Fruit fly (Drosophila melanogaster) whole organism, embryonic: Measurements from ENCODE around the gene CG10324.

Source experiments
- ATbp ChIP-seq: fragments of 200-800 bp; sonication (Bioruptor generic); optimal IDR thresholded peaks from 2 replicates; lab custom pipeline; 2017; ENCODE audit warnings: missing biosample characterization, mild to moderate bottlenecking, missing genetic modification characterization, missing genetic modification reagents
- Aef1 ChIP-seq: fragments of 200-800 bp; sonication (Bioruptor generic); IDR thresholded peaks from 3 replicates; pipeline ENCODE4 v1.3.6; 2022; ENCODE audit warnings: missing biosample characterization, missing genetic modification characterization
- Atf3 ChIP-seq: fragments of 200-800 bp; sonication (Bioruptor generic); optimal IDR thresholded peaks from 3 replicates; lab custom pipeline; 2016; ENCODE audit warnings: missing biosample characterization, missing genetic modification characterization
- BEAF-32 ChIP-seq: fragments of 200-800 bp; sonication (Bioruptor generic); optimal IDR thresholded peaks from 3 replicates; lab custom pipeline; 2017; ENCODE audit warnings: missing biosample characterization, missing genetic modification characterization, mild to moderate bottlenecking, moderate library complexity, missing genetic modification reagents
- CG10209 ChIP-seq: fragments of 200-800 bp; sonication (Bioruptor generic); optimal IDR thresholded peaks from 3 replicates; lab custom pipeline; 2017; ENCODE audit warnings: missing biosample characterization, mild to moderate bottlenecking, missing genetic modification characterization, missing genetic modification reagents
- CG11696 ChIP-seq: fragments of 200-800 bp; sonication (Bioruptor generic); IDR thresholded peaks from 2 replicates; pipeline ENCODE4 v1.3.6; 2022; ENCODE audit warnings: missing biosample characterization, missing genetic modification characterization
- CG12104 ChIP-seq: fragments of 200-800 bp; sonication (Bioruptor generic); optimal IDR thresholded peaks from 3 replicates; lab custom pipeline; 2016; ENCODE audit warnings: missing biosample characterization, missing genetic modification characterization
- CG12744 ChIP-seq: fragments of 200-800 bp; sonication (Bioruptor generic); optimal IDR thresholded peaks from 2 replicates; lab custom pipeline; 2016; ENCODE audit warnings: missing biosample characterization, missing genetic modification characterization
- CG14710 ChIP-seq: fragments of 200-800 bp; sonication (Bioruptor generic); optimal IDR thresholded peaks from 3 replicates; lab custom pipeline; 2019; ENCODE audit warnings: missing biosample characterization, mild to moderate bottlenecking, missing genetic modification characterization, moderate library complexity
- CG15601 ChIP-seq: fragments of 200-800 bp; sonication (Bioruptor generic); optimal IDR thresholded peaks from 3 replicates; lab custom pipeline; 2019; ENCODE audit warnings: missing biosample characterization, mild to moderate bottlenecking, missing genetic modification characterization, moderate library complexity
- CG1602 ChIP-seq: fragments of 200-800 bp; sonication (Bioruptor generic); optimal IDR thresholded peaks from 3 replicates; lab custom pipeline; 2016; ENCODE audit warnings: missing biosample characterization, missing genetic modification characterization
- CG1603 ChIP-seq: fragments of 200-800 bp; sonication (Bioruptor generic); optimal IDR thresholded peaks from 2 replicates; lab custom pipeline; 2019; ENCODE audit warnings: missing biosample characterization, mild to moderate bottlenecking, missing genetic modification characterization, moderate library complexity
- CG17568 ChIP-seq: fragments of 200-800 bp; sonication (Bioruptor generic); optimal IDR thresholded peaks from 2 replicates; lab custom pipeline; 2018; ENCODE audit warnings: missing biosample characterization, mild to moderate bottlenecking, missing genetic modification characterization, moderate library complexity
- CG18476 ChIP-seq: fragments of 200-800 bp; sonication (Bioruptor generic); optimal IDR thresholded peaks from 2 replicates; lab custom pipeline; 2016; ENCODE audit warnings: missing biosample characterization, mild to moderate bottlenecking, missing genetic modification characterization
- CG18599 ChIP-seq: fragments of 200-800 bp; sonication (Bioruptor generic); optimal IDR thresholded peaks from 3 replicates; lab custom pipeline; 2017; ENCODE audit warnings: missing biosample characterization, missing genetic modification characterization, mild to moderate bottlenecking, moderate library complexity, missing genetic modification reagents
- CG18764 ChIP-seq: fragments of 200-800 bp; sonication (Bioruptor generic); optimal IDR thresholded peaks from 3 replicates; lab custom pipeline; 2016; ENCODE audit warnings: missing biosample characterization, missing genetic modification characterization
- CG2889 ChIP-seq: fragments of 200-800 bp; sonication (Bioruptor generic); IDR thresholded peaks from 3 replicates; pipeline ENCODE4 v1.3.6; 2022; ENCODE audit warnings: missing biosample characterization, missing genetic modification characterization
- CG34422 ChIP-seq: fragments of 200-800 bp; sonication (Bioruptor generic); IDR thresholded peaks from 3 replicates; pipeline ENCODE4 v1.3.6; 2022; ENCODE audit warnings: missing biosample characterization, missing genetic modification characterization
- CG43689 ChIP-seq: fragments of 200-800 bp; sonication (Bioruptor generic); IDR thresholded peaks from 2 replicates; pipeline ENCODE4 v1.3.6; 2022; ENCODE audit warnings: missing biosample characterization, missing genetic modification characterization
- CG4730 ChIP-seq: fragments of 200-800 bp; sonication (Bioruptor generic); IDR thresholded peaks from 2 replicates; pipeline ENCODE4 v1.3.6; 2022; ENCODE audit warnings: missing biosample characterization, missing genetic modification characterization
- CG6689 ChIP-seq: fragments of 200-800 bp; sonication (Bioruptor generic); IDR thresholded peaks from 2 replicates; pipeline ENCODE4 v1.3.6; 2022; ENCODE audit warnings: missing biosample characterization, missing genetic modification characterization
- CG8089 ChIP-seq: fragments of 200-800 bp; sonication (Bioruptor generic); optimal IDR thresholded peaks from 3 replicates; lab custom pipeline; 2016; ENCODE audit warnings: missing biosample characterization, missing genetic modification characterization
- CG9876 ChIP-seq: fragments of 200-800 bp; sonication (Bioruptor generic); optimal IDR thresholded peaks from 2 replicates; lab custom pipeline; 2016; ENCODE audit warnings: missing biosample characterization, missing genetic modification characterization
- CG9932 ChIP-seq: fragments of 200-800 bp; sonication (Bioruptor generic); IDR thresholded peaks from 2 replicates; pipeline ENCODE4 v1.3.6; 2022; ENCODE audit warnings: missing biosample characterization, missing genetic modification characterization
- Dbx ChIP-seq: fragments of 200-800 bp; sonication (Bioruptor generic); IDR thresholded peaks from 3 replicates; pipeline ENCODE4 v1.3.6; 2022; ENCODE audit warnings: missing biosample characterization, missing genetic modification characterization
- Dek ChIP-seq: fragments of 200-800 bp; sonication (Bioruptor generic); optimal IDR thresholded peaks from 3 replicates; lab custom pipeline; 2019; ENCODE audit warnings: missing biosample characterization, mild to moderate bottlenecking, missing genetic modification characterization, moderate library complexity
- Dip3 ChIP-seq: fragments of 200-800 bp; sonication (Bioruptor generic); optimal IDR thresholded peaks from 3 replicates; lab custom pipeline; 2016; ENCODE audit warnings: missing biosample characterization, missing genetic modification characterization
- E2f2 ChIP-seq: fragments of 200-800 bp; sonication (Bioruptor generic); IDR thresholded peaks from 2 replicates; pipeline ENCODE4 v1.3.6; 2022; ENCODE audit warnings: missing biosample characterization, missing genetic modification characterization
- ERR ChIP-seq: fragments of 200-800 bp; sonication (Bioruptor generic); optimal IDR thresholded peaks from 2 replicates; lab custom pipeline; 2016; ENCODE audit warnings: missing biosample characterization, missing genetic modification characterization
- Fer2 ChIP-seq: fragments of 200-800 bp; sonication (Bioruptor generic); optimal IDR thresholded peaks from 2 replicates; lab custom pipeline; 2018; ENCODE audit warnings: missing biosample characterization, mild to moderate bottlenecking, missing genetic modification characterization, moderate library complexity
- NC2β ChIP-seq: fragments of 200-800 bp; sonication (Bioruptor generic); optimal IDR thresholded peaks from 2 replicates; lab custom pipeline; 2016; ENCODE audit warnings: missing biosample characterization, missing genetic modification characterization
- Nf-YC ChIP-seq: fragments of 200-800 bp; optimal IDR thresholded peaks from 3 replicates; lab custom pipeline; 2019; ENCODE audit warnings: missing biosample characterization, mild to moderate bottlenecking, missing genetic modification characterization, moderate library complexity
- Pdp1 ChIP-seq, 2 experiments: fragments of 200-800 bp; sonication (Bioruptor generic); optimal IDR thresholded peaks; 3 replicates each; lab custom pipeline; 2016; ENCODE audit warnings: missing biosample characterization in 2 of 2, missing genetic modification characterization in 2 of 2, mild to moderate bottlenecking in 1 of 2, moderate library complexity in 1 of 2
- Stat92E ChIP-seq, 3 experiments: fragments of >200 bp in 2 of 3; fragments of 200-800 bp in 1 of 3; sonication (Bioruptor generic) in 1 of 3; optimal IDR thresholded peaks; 2 replicates each; lab custom pipeline; 2017 to 2019; ENCODE audit warnings: missing biosample characterization in 3 of 3, missing genetic modification characterization in 3 of 3, mild to moderate bottlenecking in 1 of 3, moderate library complexity in 1 of 3
- Xbp1 ChIP-seq: fragments of 200-800 bp; sonication (Bioruptor generic); optimal IDR thresholded peaks from 3 replicates; lab custom pipeline; 2016; ENCODE audit warnings: missing biosample characterization, mild to moderate bottlenecking, missing genetic modification characterization
- Xrp1 ChIP-seq: fragments of 200-800 bp; sonication (Bioruptor generic); IDR thresholded peaks from 2 replicates; pipeline ENCODE4 v1.3.6; 2022; ENCODE audit warnings: missing biosample characterization, missing genetic modification characterization
- chinmo ChIP-seq: fragments of 200-800 bp; sonication (Bioruptor generic); IDR thresholded peaks from 4 replicates; pipeline ENCODE4 v1.3.6; 2022; ENCODE audit warnings: missing biosample characterization, missing genetic modification characterization; ENCODE audit not compliant: partially characterized antibody
- ci ChIP-seq: fragments of 200-800 bp; sonication (Bioruptor generic); IDR thresholded peaks from 3 replicates; pipeline ENCODE4 v1.3.6; 2022; ENCODE audit warnings: missing biosample characterization, missing genetic modification characterization
- fd64A ChIP-seq: fragments of 200-800 bp; sonication (Bioruptor generic); optimal IDR thresholded peaks from 3 replicates; lab custom pipeline; 2018; ENCODE audit warnings: missing biosample characterization, mild to moderate bottlenecking, missing genetic modification characterization
- fd96Cb ChIP-seq: fragments of 200-800 bp; sonication (Bioruptor generic); optimal IDR thresholded peaks from 2 replicates; lab custom pipeline; 2018; ENCODE audit warnings: missing biosample characterization, mild to moderate bottlenecking, missing genetic modification characterization, moderate library complexity
- fu2 ChIP-seq: fragments of 200-800 bp; sonication (Bioruptor generic); optimal IDR thresholded peaks from 2 replicates; lab custom pipeline; 2016; ENCODE audit warnings: missing biosample characterization, missing genetic modification characterization
- kni ChIP-seq: fragments of 200-800 bp; sonication (Bioruptor generic); optimal IDR thresholded peaks from 3 replicates; lab custom pipeline; 2017; ENCODE audit warnings: mild to moderate bottlenecking, missing biosample characterization, missing genetic modification reagents, missing genetic modification characterization
- oc ChIP-seq: fragments of 200-800 bp; sonication (Bioruptor generic); optimal IDR thresholded peaks from 2 replicates; lab custom pipeline; 2018; ENCODE audit warnings: missing biosample characterization, mild to moderate bottlenecking, missing genetic modification characterization, moderate library complexity
- pros ChIP-seq: fragments of 200-800 bp; sonication (Bioruptor generic); optimal IDR thresholded peaks from 3 replicates; lab custom pipeline; 2019; ENCODE audit warnings: missing biosample characterization, mild to moderate bottlenecking, missing genetic modification characterization, moderate library complexity
- ranshi ChIP-seq: fragments of 200-800 bp; sonication (Bioruptor generic); IDR thresholded peaks from 2 replicates; pipeline ENCODE4 v1.3.6; 2022; ENCODE audit warnings: missing biosample characterization, missing genetic modification characterization
- seq ChIP-seq: fragments of 200-800 bp; sonication (Bioruptor generic); IDR thresholded peaks from 2 replicates; pipeline ENCODE4 v1.3.6; 2022; ENCODE audit warnings: missing biosample characterization, missing genetic modification characterization
- slp2 ChIP-seq: fragments of 200-800 bp; sonication (Bioruptor generic); optimal IDR thresholded peaks from 2 replicates; lab custom pipeline; 2016; ENCODE audit warnings: missing biosample characterization, missing genetic modification characterization
- twi ChIP-seq: fragments of 200-800 bp; optimal IDR thresholded peaks from 2 replicates; lab custom pipeline; 2019; ENCODE audit warnings: missing biosample characterization, mild to moderate bottlenecking, missing genetic modification characterization, moderate library complexity
- usp ChIP-seq: fragments of >200 bp; optimal IDR thresholded peaks from 2 replicates; lab custom pipeline; 2017; ENCODE audit warnings: missing biosample characterization, missing genetic modification characterization

CG10324 gene

dm6 chr3R:16646952-16647715 lies at the start of gene CG10324, which contains the start of gene CCT3 (continued):
- TF ChIP-seq CG1602 (GFP tag; lab: Kevin White, UChicago) (peak; percentile 69), ci (peak; percentile 67; the same call in 2 of the 3 replicates), Atf3 (GFP tag; lab: Kevin White, UChicago) (peak; percentile 22), CG43689 (GFP tag; lab: Robert Waterston, UW) (no peak), fu2 (GFP tag; lab: Kevin White, UChicago) (peak; percentile 39), CG12744 (no peak), Stat92E (GFP tag; optimal IDR thresholded peaks at IDR 0.05; lab: Kevin White, UChicago) (no peak), CG11696 (no peak), CG18764 (GFP tag; lab: Kevin White, UChicago) (no peak), chinmo (GFP tag; lab: Robert Waterston, UW) (0 out of 4 replicates have a peak, but pooled peaks have one; percentile 29), CG12104 (GFP tag; lab: Kevin White, UChicago) (peak; percentile 66), CG8089 (GFP tag; lab: Kevin White, UChicago) (no peak), BEAF-32 (GFP tag; lab: Kevin White, UChicago) (peak; percentile 77), E2f2 (GFP tag; lab: Robert Waterston, UW) (peak; percentile 79), NC2β (peak; percentile 50), Pdp1 (GFP tag; optimal IDR thresholded peaks at IDR 0.05; lab: Kevin White, UChicago) (peak; percentile 36 to 64), seq (GFP tag; lab: Robert Waterston, UW) (peak; percentile 40; the same call in 1 of the 2 replicates), CG1603 (tag; lab: Kevin White, UChicago) (peak; percentile 51), slp2 (GFP tag; lab: Kevin White, UChicago) (peak; percentile 21), CG34422 (GFP tag; lab: Robert Waterston, UW) (peak; percentile 48; the same call in 1 of the 3 replicates), fd64A (no peak), CG9876 (no peak), pros (GFP tag; lab: Kevin White, UChicago) (no peak), CG10209 (peak; percentile 71), CG6689 (GFP tag; lab: Robert Waterston, UW) (peak; percentile 59; the same call in 1 of the 2 replicates), usp (GFP tag; lab: Kevin White, UChicago) (no peak), Aef1 (peak; percentile 25; the same call in 1 of the 3 replicates), CG17568 (GFP tag; lab: Kevin White, UChicago) (no peak), ATbp (GFP tag; lab: Kevin White, UChicago) (no peak), Dek (tag; lab: Kevin White, UChicago) (peak; percentile 67), CG9932 (GFP tag; lab: Robert Waterston, UW) (peak; percentile 61), CG18599 (GFP tag; lab: Kevin White, UChicago) (no peak), twi (tag; lab: Kevin White, UChicago) (peak; percentile 62), Xrp1 (GFP tag; lab: Robert Waterston, UW) (peak; percentile 74), oc (no peak), Dip3 (GFP tag; lab: Kevin White, UChicago) (peak; percentile 23), Dbx (peak; percentile 44; the same call in 1 of the 3 replicates), ERR (GFP tag; lab: Kevin White, UChicago) (no peak), CG14710 (peak; percentile 65), Xbp1 (peak; percentile 70), kni (GFP tag; lab: Kevin White, UChicago) (no peak), Nf-YC (peak; percentile 77), ranshi (GFP tag; lab: Robert Waterston, UW) (0 out of 2 replicates have a peak, but pooled peaks have one; percentile 49), CG18476 (GFP tag; lab: Kevin White, UChicago) (peak; percentile 53), CG2889 (GFP tag; lab: Robert Waterston, UW) (no peak), Fer2 (tag; lab: Kevin White, UChicago) (peak; percentile 77), fd96Cb (tag; lab: Kevin White, UChicago) (peak; percentile 70), CG4730 (GFP tag; lab: Robert Waterston, UW) (no peak), CG15601 (tag; lab: Kevin White, UChicago) (peak; percentile 42)
